Worm (Caenorhabditis elegans): ENCODE data around the gene mrpl-30.

ce11 chrIII:2391704-2392103 is 19.1 kb downstream of the mrpl-30 start:
- TF ChIP-seq nhr-11 (tag; optimal IDR thresholded peaks at IDR 0.05) (no peak), pax-1 (tag; optimal IDR thresholded peaks at IDR 0.05) (no peak), pag-3 (tag; optimal IDR thresholded peaks at IDR 0.05; ENCODE audit: borderline replicate concordance) (no peak), sox-2 (GFP tag; IDR thresholded peaks at IDR 0.05) (no peak), ets-4 (tag; optimal IDR thresholded peaks at IDR 0.05) (no peak), npax-4 (tag; optimal IDR thresholded peaks at IDR 0.05) (no peak), ceh-2 (tag; optimal IDR thresholded peaks at IDR 0.05) (no peak), ceh-6 (GFP tag; optimal IDR thresholded peaks at IDR 0.05) (no peak), unc-55 (GFP tag; optimal IDR thresholded peaks at IDR 0.05) (no peak), hlh-30 (tag; optimal IDR thresholded peaks at IDR 0.05; ENCODE audit: insufficient read depth) (no peak), fkh-10 (GFP tag; optimal IDR thresholded peaks at IDR 0.05) (no peak)

All from whole organism, late embryonic.